Fruit fly (Drosophila melanogaster) whole organism, pupa: ENCODE data around the gene CG10208.

ENCODE experiments used
- CG10348 ChIP-seq: fragments of 200-800 bp; sonication (Bioruptor generic); IDR thresholded peaks from 2 replicates; pipeline ENCODE4 v1.3.6; 2022; ENCODE audit warnings: missing biosample characterization, missing genetic modification characterization
- CG12605 ChIP-seq: fragments of 200-800 bp; sonication (Bioruptor generic); IDR thresholded peaks from 2 replicates; pipeline ENCODE4 v1.3.6; 2022; ENCODE audit warnings: missing biosample characterization, missing genetic modification characterization
- CG13204 ChIP-seq: fragments of 200-800 bp; sonication (Bioruptor generic); optimal IDR thresholded peaks from 2 replicates; lab custom pipeline; 2018; ENCODE audit warnings: missing biosample characterization, mild to moderate bottlenecking, missing genetic modification characterization, moderate library complexity
- CG32121 ChIP-seq: fragments of 200-800 bp; sonication (Bioruptor generic); IDR thresholded peaks from 2 replicates; pipeline ENCODE4 v1.3.6; 2022; ENCODE audit warnings: missing biosample characterization, missing genetic modification characterization
- EcR ChIP-seq: fragments of 200-800 bp; sonication (Bioruptor generic); optimal IDR thresholded peaks from 3 replicates; lab custom pipeline; 2019; ENCODE audit warnings: missing biosample characterization, missing genetic modification characterization, mild to moderate bottlenecking, moderate library complexity, missing genetic modification reagents
- Pif1A ChIP-seq: fragments of 200-800 bp; sonication (Bioruptor generic); optimal IDR thresholded peaks from 3 replicates; lab custom pipeline; 2016; ENCODE audit warnings: missing biosample characterization, missing genetic modification characterization
- rn ChIP-seq: fragments of 200-800 bp; sonication (Bioruptor generic); IDR thresholded peaks from 2 replicates; pipeline ENCODE4 v1.3.6; 2022; ENCODE audit warnings: missing biosample characterization, missing genetic modification characterization

dm6 chr3R:23773610-23774364, at the start of gene CG10208:
- no peak for TF ChIP-seq rn (GFP tag; lab: Robert Waterston, UW)
- no peak for TF ChIP-seq CG32121 (GFP tag; lab: Robert Waterston, UW)
- no peak for TF ChIP-seq CG12605 (GFP tag; lab: Robert Waterston, UW)
- TF ChIP-seq CG10348 (GFP tag; lab: Robert Waterston, UW): no peak
- no peak for TF ChIP-seq CG13204 (GFP tag; lab: Kevin White, UChicago)
- TF ChIP-seq EcR (GFP tag; lab: Kevin White, UChicago): no peak
- TF ChIP-seq Pif1A (GFP tag; lab: Kevin White, UChicago): no peak
